Worm (Caenorhabditis elegans) whole organism, late embryonic: ENCODE results near the gene appg-2.

Source experiments
- K09A11.1 ChIP-seq: sonication (generic microtip); optimal IDR thresholded peaks from 2 replicates; lab custom pipeline; 2017; ENCODE audit warnings: antibody characterized with exemption, mild to moderate bottlenecking, missing genetic modification characterization, missing compliant biosample characterization; ENCODE audit not compliant: insufficient read depth
- ama-1 ChIP-seq: fragments of 150-350 bp; optimal IDR thresholded peaks from 2 replicates; lab custom pipeline; 2014
- ceh-19 ChIP-seq: fragments of 200-800 bp; sonication (Bioruptor generic); optimal IDR thresholded peaks from 2 replicates; lab custom pipeline; 2018; ENCODE audit warnings: mild to moderate bottlenecking, missing genetic modification characterization, missing compliant biosample characterization
- dmd-4 ChIP-seq: sonication (generic microtip); optimal IDR thresholded peaks from 2 replicates; lab custom pipeline; 2016; ENCODE audit warnings: borderline replicate concordance, missing genetic modification characterization, missing compliant biosample characterization
- dve-1 ChIP-seq: sonication (generic microtip); optimal IDR thresholded peaks from 2 replicates; lab custom pipeline; 2017; ENCODE audit warnings: antibody characterized with exemption, mild to moderate bottlenecking, missing genetic modification characterization, missing compliant biosample characterization
- elt-2 ChIP-seq: sonication (generic microtip); optimal IDR thresholded peaks from 2 replicates; lab custom pipeline; 2016; ENCODE audit warnings: missing genetic modification reagents, missing genetic modification characterization, missing compliant biosample characterization
- lin-11 ChIP-seq: fragments of 200-800 bp; sonication (Bioruptor generic); optimal IDR thresholded peaks from 2 replicates; lab custom pipeline; 2018; ENCODE audit warnings: mild to moderate bottlenecking, missing genetic modification characterization, missing compliant biosample characterization
- nhr-11 ChIP-seq: fragments of 150-350 bp; optimal IDR thresholded peaks from 2 replicates; lab custom pipeline; 2014; ENCODE audit warnings: missing biosample characterization, missing genetic modification characterization
- pqm-1 ChIP-seq: sonication (generic microtip); optimal IDR thresholded peaks from 2 replicates; lab custom pipeline; 2016; ENCODE audit warnings: missing genetic modification characterization, missing compliant biosample characterization
- sox-2 ChIP-seq: fragments of 200-800 bp; sonication (Bioruptor generic); IDR thresholded peaks from 2 replicates; pipeline ENCODE4 v1.3.6; 2022; ENCODE audit warnings: missing genetic modification reagents, missing genetic modification characterization, missing compliant biosample characterization
- sox-4 ChIP-seq: sonication (generic microtip); optimal IDR thresholded peaks from 2 replicates; lab custom pipeline; 2017; ENCODE audit warnings: mild to moderate bottlenecking, missing genetic modification characterization, inconsistent platforms, missing compliant biosample characterization
- unc-55 ChIP-seq: sonication (generic microtip); optimal IDR thresholded peaks from 2 replicates; lab custom pipeline; 2017; ENCODE audit warnings: missing biosample characterization, missing genetic modification reagents, missing genetic modification characterization

ce11 chrII:8763367-8763766, 37.6 kb upstream of the appg-2 start:
- no peak for TF ChIP-seq dmd-4 (tag; lab: Kevin White, UChicago)
- TF ChIP-seq dve-1 (tag; lab: Kevin White, UChicago): no peak
- no peak for TF ChIP-seq nhr-11 (tag; lab: Kevin White, UChicago)
- TF ChIP-seq ceh-19 (GFP tag; lab: Kevin White, UChicago): no peak
- TF ChIP-seq unc-55 (GFP tag; lab: Kevin White, UChicago): no peak
- TF ChIP-seq elt-2 (tag; lab: Kevin White, UChicago): no peak
- TF ChIP-seq K09A11.1: no peak
- no peak for TF ChIP-seq ama-1 (lab: Kevin White, UChicago)
- no peak for TF ChIP-seq pqm-1 (tag; lab: Kevin White, UChicago)
- no peak for TF ChIP-seq sox-4 (tag; lab: Kevin White, UChicago)
- no peak for TF ChIP-seq lin-11 (tag; lab: Kevin White, UChicago)
- no peak for TF ChIP-seq sox-2 (GFP tag; lab: Robert Waterston, UW)
